Worm (Caenorhabditis elegans) whole organism, L4 larva: ENCODE data around the gene C28C12.1.

Experiments
- dpl-1 ChIP-seq: fragments of 150-350 bp; optimal IDR thresholded peaks from 2 replicates; lab custom pipeline; 2014; ENCODE audit warnings: missing biosample characterization, missing genetic modification reagents, missing genetic modification characterization
- hlh-30 ChIP-seq: sonication (generic microtip); optimal IDR thresholded peaks from 2 replicates; lab custom pipeline; 2017; ENCODE audit warnings: antibody characterized with exemption, mild to moderate bottlenecking, missing genetic modification characterization, missing compliant biosample characterization; ENCODE audit not compliant: insufficient read depth
- nhr-6 ChIP-seq: fragments of 150-350 bp; optimal IDR thresholded peaks from 2 replicates; lab custom pipeline; 2014; ENCODE audit warnings: missing biosample characterization, missing genetic modification characterization
- pha-4 ChIP-seq, 2 experiments: fragments of 150-350 bp in 1 of 2; fragments of 200-800 bp in 1 of 2; sonication (Bioruptor generic) in 1 of 2; IDR thresholded peaks in 1 of 2; optimal IDR thresholded peaks in 1 of 2; 2 replicates each; pipeline versions ENCODE4 v1.3.6 to Lab custom; 2014 to 2022; ENCODE audit warnings: missing genetic modification characterization in 2 of 2, missing genetic modification reagents in 2 of 2, missing biosample characterization in 1 of 2, missing compliant biosample characterization in 1 of 2

ce11 chrIV:8489915-8490314, 11.6 kb upstream of the C28C12.1 start, which contains the start of gene srlf-2:
- TF ChIP-seq dpl-1 (no peak), pha-4 (GFP tag; IDR thresholded peaks at IDR 0.05; lab: Robert Waterston, UW) (no peak), pha-4 (tag; optimal IDR thresholded peaks at IDR 0.05; lab: Kevin White, UChicago) (no peak), hlh-30 (tag; lab: Kevin White, UChicago) (no peak), nhr-6 (no peak)
